Fruit fly (Drosophila melanogaster): ENCODE measurements around the gene CG9399.

Gene CG9399

dm6 chr3R:9586663-9587248 is 12.7 kb upstream of the CG9399 start, which contains the start of gene P58IPK (continued):
- peak; percentile 79 for TF ChIP-seq CG4617 (GFP tag; optimal IDR thresholded peaks at IDR 0.05; ENCODE audit: borderline replicate concordance)
- no peak for TF ChIP-seq oc (tag; optimal IDR thresholded peaks at IDR 0.05)
- TF ChIP-seq unc-4 (GFP tag; IDR thresholded peaks at IDR 0.05; ENCODE audit: partially characterized antibody), result peak; percentile 91
- TF ChIP-seq Drgx (GFP tag; IDR thresholded peaks at IDR 0.05), result peak; percentile 16; the same call in 1 of the 2 replicates
- TF ChIP-seq CG7556 (GFP tag; optimal IDR thresholded peaks at IDR 0.05), result peak; percentile 2
- TF ChIP-seq CG10209 (GFP tag; optimal IDR thresholded peaks at IDR 0.05), result peak; percentile 32
- TF ChIP-seq mam (GFP tag; optimal IDR thresholded peaks at IDR 0.05), result peak; percentile 85
- TF ChIP-seq Hmx (GFP tag; optimal IDR thresholded peaks at IDR 0.05), result no peak
- no peak for TF ChIP-seq CG8089 (GFP tag; optimal IDR thresholded peaks at IDR 0.05)
- peak; percentile 75 for TF ChIP-seq pho (GFP tag; optimal IDR thresholded peaks at IDR 0.05)
- peak; percentile 85; the same call in 2 of the 3 replicates for TF ChIP-seq CG11456 (GFP tag; IDR thresholded peaks at IDR 0.05)
- TF ChIP-seq CG10147 (GFP tag; optimal IDR thresholded peaks at IDR 0.05), result peak; percentile 55
- TF ChIP-seq Lhr (GFP tag; optimal IDR thresholded peaks at IDR 0.05), result peak; percentile 65
- peak; percentile 74 for TF ChIP-seq nerfin-2 (GFP tag; IDR thresholded peaks at IDR 0.05; ENCODE audit: partially characterized antibody)
- TF ChIP-seq vvl (GFP tag; IDR thresholded peaks at IDR 0.05), result peak; percentile 81
- peak; percentile 51 for TF ChIP-seq CG4424 (GFP tag; optimal IDR thresholded peaks at IDR 0.05)
- TF ChIP-seq CTCF (GFP tag; optimal IDR thresholded peaks at IDR 0.05), result no peak
- no peak for TF ChIP-seq fd102C (GFP tag; optimal IDR thresholded peaks at IDR 0.05)
- TF ChIP-seq CG18599 (GFP tag; optimal IDR thresholded peaks at IDR 0.05), result peak; percentile 54
- TF ChIP-seq CG6791 (GFP tag; IDR thresholded peaks at IDR 0.05; ENCODE audit: partially characterized antibody), result peak; percentile 96
- TF ChIP-seq slou (GFP tag; optimal IDR thresholded peaks at IDR 0.05), result no peak
- TF ChIP-seq pum (GFP tag; optimal IDR thresholded peaks at IDR 0.05), result peak; percentile 67
- no peak for TF ChIP-seq CG31388 (GFP tag; optimal IDR thresholded peaks at IDR 0.05)
- peak; percentile 68 for TF ChIP-seq Atf3 (GFP tag; optimal IDR thresholded peaks at IDR 0.05)
- TF ChIP-seq Bdp1 (GFP tag; optimal IDR thresholded peaks at IDR 0.05), result peak; percentile 69
- TF ChIP-seq CG13296 (GFP tag; optimal IDR thresholded peaks at IDR 0.05), result peak; percentile 28
- TF ChIP-seq Rx (GFP tag; IDR thresholded peaks at IDR 0.05), result peak; percentile 64; the same call in 1 of the 2 replicates
- no peak for TF ChIP-seq toy (GFP tag; IDR thresholded peaks at IDR 0.05)
- peak; percentile 56 for TF ChIP-seq Atf-2 (GFP tag; optimal IDR thresholded peaks at IDR 0.05)
- peak; percentile 76 for TF ChIP-seq jumu (GFP tag; optimal IDR thresholded peaks at IDR 0.05)
- peak; percentile 10 for TF ChIP-seq disco-r (GFP tag; optimal IDR thresholded peaks at IDR 0.05)
- peak; percentile 97 for TF ChIP-seq CG16813 (GFP tag; IDR thresholded peaks at IDR 0.05; ENCODE audit: partially characterized antibody)
- peak; percentile 45; the same call in 1 of the 2 replicates for TF ChIP-seq CG11247 (GFP tag; IDR thresholded peaks at IDR 0.05)
- peak; percentile 19 for TF ChIP-seq ewg (GFP tag; optimal IDR thresholded peaks at IDR 0.05)
- TF ChIP-seq so (GFP tag; IDR thresholded peaks at IDR 0.05), result no peak
- TF ChIP-seq yki (optimal IDR thresholded peaks at IDR 0.05), result no peak
- TF ChIP-seq salm (tag; optimal IDR thresholded peaks at IDR 0.05), result no peak
- no peak; the same call in 1 of the 2 replicates for TF ChIP-seq stc (GFP tag; IDR thresholded peaks at IDR 0.05)
- TF ChIP-seq CG13894 (tag; optimal IDR thresholded peaks at IDR 0.05), result peak; percentile 77
- TF ChIP-seq sd (tag; optimal IDR thresholded peaks at IDR 0.05), result no peak
- peak; percentile 79 for TF ChIP-seq MBD-R2 (GFP tag; IDR thresholded peaks at IDR 0.05)
- TF ChIP-seq CG7963 (GFP tag; IDR thresholded peaks at IDR 0.05; ENCODE audit: partially characterized antibody), result peak; percentile 90
- TF ChIP-seq CG2712 (tag; optimal IDR thresholded peaks at IDR 0.05), result peak; percentile 66
- peak; percentile 63 for TF ChIP-seq sob (GFP tag; IDR thresholded peaks at IDR 0.05)
- TF ChIP-seq Max (GFP tag; optimal IDR thresholded peaks at IDR 0.05), result peak; percentile 56
- no peak for TF ChIP-seq pros (GFP tag; optimal IDR thresholded peaks at IDR 0.05)
- no peak for TF ChIP-seq sqz (GFP tag; optimal IDR thresholded peaks at IDR 0.05)
- no peak for TF ChIP-seq CG1832 (GFP tag; optimal IDR thresholded peaks at IDR 0.05)
- TF ChIP-seq gro (GFP tag; optimal IDR thresholded peaks at IDR 0.05), result peak; percentile 82
- TF ChIP-seq CG4360 (GFP tag; IDR thresholded peaks at IDR 0.05), result no peak
- TF ChIP-seq Hr3 (GFP tag; optimal IDR thresholded peaks at IDR 0.05), result peak; percentile 46

All from whole organism, embryonic.